Worm (Caenorhabditis elegans): ENCODE data around the gene Y69A2AL.2.

The Y69A2AL.2 gene

DNA sequence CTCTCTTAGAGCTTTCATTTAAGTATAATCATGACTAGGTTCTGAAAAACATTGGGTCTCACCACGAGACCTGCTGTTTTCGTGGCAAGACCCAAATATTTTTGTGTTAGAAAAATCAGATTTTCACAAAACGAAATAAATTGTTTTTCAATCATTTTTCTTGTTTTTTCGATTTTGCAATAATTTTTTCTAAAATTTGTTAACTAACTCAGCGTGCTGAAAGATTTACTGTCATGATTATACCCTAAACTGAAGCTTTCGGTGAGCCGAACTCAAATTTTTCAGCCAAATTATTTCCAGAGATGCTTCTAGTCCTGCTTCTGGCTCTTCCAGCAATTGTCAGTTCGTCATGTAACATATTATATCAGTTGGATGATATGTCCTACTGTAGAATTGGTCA is at the start of gene Y69A2AL.2:
Gene Y69A2AL.2 (plus strand): TSS at position 301 of the 400 bp plus-strand sequence.
- no peak for TF ChIP-seq nhr-11 (tag; optimal IDR thresholded peaks at IDR 0.05)

DNA sequence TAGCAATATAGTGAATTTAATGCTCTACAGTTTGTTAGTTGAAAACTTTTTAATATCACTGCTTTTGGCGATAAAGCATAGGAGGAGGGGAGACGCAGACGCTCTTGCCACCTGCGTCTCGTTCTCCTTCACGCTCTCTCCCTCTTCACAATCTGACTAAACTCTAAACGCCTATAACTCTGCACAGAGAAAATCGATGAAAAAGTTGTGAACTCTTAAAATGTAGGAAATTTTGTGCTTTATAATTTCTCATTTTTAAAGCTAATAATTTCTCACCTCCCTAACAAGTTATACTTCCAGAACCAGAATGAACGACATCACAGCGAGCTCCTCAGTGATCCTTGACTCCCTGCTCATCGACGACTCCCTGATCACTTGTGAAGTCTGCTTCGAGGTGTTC is 49.4 kb upstream of the Y69A2AL.2 start, which contains the start of gene C45G7.4:
Gene C45G7.4 (plus strand): TSS at position 301 of the 400 bp plus-strand sequence.
- TF ChIP-seq syd-9 (tag; optimal IDR thresholded peaks at IDR 0.05) = no peak
- no peak for TF ChIP-seq hlh-30 (tag; optimal IDR thresholded peaks at IDR 0.05; ENCODE audit: insufficient read depth)
- TF ChIP-seq ets-4 (tag; optimal IDR thresholded peaks at IDR 0.05) = no peak
- no peak for TF ChIP-seq ceh-30 (tag; optimal IDR thresholded peaks at IDR 0.05)
- no peak for TF ChIP-seq nhr-232 (tag; optimal IDR thresholded peaks at IDR 0.05)
- TF ChIP-seq hlh-15 (tag; optimal IDR thresholded peaks at IDR 0.05) = no peak
- TF ChIP-seq ahr-1 (tag; optimal IDR thresholded peaks at IDR 0.05) = no peak
- no peak for TF ChIP-seq ceh-9 (tag; optimal IDR thresholded peaks at IDR 0.05)
- no peak for TF ChIP-seq Y22D7AL.16 (tag; optimal IDR thresholded peaks at IDR 0.05)
- no peak for TF ChIP-seq ceh-31 (tag; optimal IDR thresholded peaks at IDR 0.05)
- no peak for TF ChIP-seq ceh-2 (tag; optimal IDR thresholded peaks at IDR 0.05)
- no peak for TF ChIP-seq ref-2 (tag; optimal IDR thresholded peaks at IDR 0.05)
- TF ChIP-seq ztf-16 (tag; optimal IDR thresholded peaks at IDR 0.05) = no peak
- no peak for TF ChIP-seq unc-42 (tag; optimal IDR thresholded peaks at IDR 0.05)
- TF ChIP-seq gmeb-2 (tag; optimal IDR thresholded peaks at IDR 0.05) = no peak
- TF ChIP-seq dmd-4 (tag; optimal IDR thresholded peaks at IDR 0.05; ENCODE audit: borderline replicate concordance) = no peak
- TF ChIP-seq sox-2 (GFP tag; IDR thresholded peaks at IDR 0.05) = no peak

DNA sequence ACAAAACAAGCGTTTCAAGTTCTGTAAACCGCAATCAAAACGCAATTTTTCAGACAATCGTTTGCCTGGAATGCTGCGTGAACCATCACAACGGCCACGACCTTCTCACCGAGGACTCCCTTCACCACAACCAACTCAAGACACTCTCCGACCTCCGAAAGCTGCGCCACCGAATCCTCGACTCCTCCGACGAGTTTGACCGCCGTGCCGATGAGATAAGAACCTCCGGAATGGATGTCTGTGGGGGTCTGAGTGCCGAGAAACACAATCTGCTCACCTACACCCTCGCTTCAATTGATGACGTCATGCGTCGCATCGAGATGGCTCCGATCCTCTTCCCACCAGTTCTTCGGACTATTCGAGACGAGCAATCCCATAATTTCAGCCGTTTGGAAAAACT is 47.7 kb upstream of the Y69A2AL.2 start:
- TF ChIP-seq K09A11.1 (tag; optimal IDR thresholded peaks at IDR 0.05; ENCODE audit: insufficient read depth) (no peak), ref-2 (tag; optimal IDR thresholded peaks at IDR 0.05) (no peak), nhr-232 (tag; optimal IDR thresholded peaks at IDR 0.05) (no peak), dmd-4 (tag; optimal IDR thresholded peaks at IDR 0.05; ENCODE audit: borderline replicate concordance) (no peak), elt-2 (tag; optimal IDR thresholded peaks at IDR 0.05) (no peak), ceh-19 (GFP tag; optimal IDR thresholded peaks at IDR 0.05) (no peak), hlh-15 (tag; optimal IDR thresholded peaks at IDR 0.05) (no peak), fkh-6 (tag; optimal IDR thresholded peaks at IDR 0.05) (no peak), lin-11 (tag; optimal IDR thresholded peaks at IDR 0.05) (no peak), sox-2 (GFP tag; IDR thresholded peaks at IDR 0.05) (no peak), npax-4 (tag; optimal IDR thresholded peaks at IDR 0.05) (no peak), ztf-16 (tag; optimal IDR thresholded peaks at IDR 0.05) (no peak), pag-3 (tag; optimal IDR thresholded peaks at IDR 0.05; ENCODE audit: borderline replicate concordance) (no peak), sdc-2 (tag; optimal IDR thresholded peaks at IDR 0.05) (no peak), nhr-11 (tag; optimal IDR thresholded peaks at IDR 0.05) (no peak), nfya-1 (tag; optimal IDR thresholded peaks at IDR 0.05) (no peak)

DNA sequence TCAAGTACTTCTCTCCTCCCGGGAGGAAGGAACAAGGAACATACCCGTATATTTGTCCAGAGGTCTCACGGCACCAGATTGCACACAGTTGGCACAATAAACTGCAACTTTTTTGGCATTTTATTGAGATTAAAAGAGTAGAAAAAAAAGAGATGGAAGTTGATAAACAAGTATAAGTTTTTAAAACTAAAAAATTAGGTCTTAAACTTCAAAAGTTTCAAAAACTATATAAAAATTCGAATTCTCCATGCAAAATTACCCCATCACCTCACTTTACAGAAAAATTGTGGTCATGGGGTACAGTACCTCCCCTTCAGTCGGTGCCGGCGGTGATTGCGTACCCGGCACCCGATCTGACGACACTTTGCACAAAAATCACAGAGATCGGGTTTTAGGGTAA is 30.8 kb upstream of the Y69A2AL.2 start, which contains the start of gene C45G7.13:
Gene C45G7.13 (minus strand): TSS at position 101 of the 400 bp plus-strand sequence.
- TF ChIP-seq pha-4 (tag; optimal IDR thresholded peaks at IDR 0.05) = no peak
- TF ChIP-seq ceh-45 (GFP tag; IDR thresholded peaks at IDR 0.05) = no peak
- TF ChIP-seq ahr-1 (tag; optimal IDR thresholded peaks at IDR 0.05) = no peak
- no peak for TF ChIP-seq nhr-232 (tag; optimal IDR thresholded peaks at IDR 0.05)
- no peak for TF ChIP-seq mec-3 (tag; optimal IDR thresholded peaks at IDR 0.05; ENCODE audit: borderline replicate concordance)
- TF ChIP-seq unc-55 (GFP tag; optimal IDR thresholded peaks at IDR 0.05) = no peak
- no peak for TF ChIP-seq dve-1 (tag; optimal IDR thresholded peaks at IDR 0.05)
- no peak for TF ChIP-seq C08G9.2 (tag; optimal IDR thresholded peaks at IDR 0.05)
- no peak for TF ChIP-seq dmd-4 (tag; optimal IDR thresholded peaks at IDR 0.05; ENCODE audit: borderline replicate concordance)
- TF ChIP-seq pag-3 (tag; optimal IDR thresholded peaks at IDR 0.05; ENCODE audit: borderline replicate concordance) = no peak
- TF ChIP-seq ceh-2 (tag; optimal IDR thresholded peaks at IDR 0.05) = no peak
- TF ChIP-seq ceh-24 (tag; optimal IDR thresholded peaks at IDR 0.05) = no peak

DNA sequence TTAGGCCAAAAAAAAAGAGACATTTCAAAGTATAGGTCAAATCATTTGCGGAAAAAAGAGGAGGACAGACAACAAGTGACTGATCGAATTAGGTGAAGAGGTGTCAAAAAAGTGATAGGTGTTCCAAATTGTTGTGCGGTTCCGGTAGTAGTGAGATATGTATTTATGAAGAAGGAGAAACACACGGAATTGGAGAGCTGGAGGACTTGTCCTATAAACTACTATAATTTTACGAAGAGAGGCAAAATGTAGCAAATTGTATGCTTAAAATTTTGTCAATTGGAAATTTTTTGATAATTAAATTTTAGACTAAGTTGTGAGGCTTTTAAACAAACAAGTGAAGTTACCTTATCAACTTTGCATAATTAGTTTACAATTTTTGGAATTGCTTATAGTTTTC is 30.4 kb upstream of the Y69A2AL.2 start:
- TF ChIP-seq tbx-2 (tag; optimal IDR thresholded peaks at IDR 0.05) = no peak

Measured in whole organism, late embryonic.